Fruit fly (Drosophila melanogaster) whole organism, adult: Measurements from ENCODE around the gene ND-B18.

ENCODE experiments used
- CG11617 ChIP-seq: fragments of 200-800 bp; sonication (Bioruptor generic); optimal IDR thresholded peaks from 2 replicates; lab custom pipeline; 2017; ENCODE audit warnings: mild to moderate bottlenecking, missing biosample characterization, missing genetic modification reagents, missing genetic modification characterization
- CG12768 ChIP-seq: fragments of 200-800 bp; sonication (Bioruptor generic); optimal IDR thresholded peaks from 2 replicates; lab custom pipeline; 2017; ENCODE audit warnings: missing biosample characterization, missing genetic modification characterization, mild to moderate bottlenecking, moderate library complexity, missing genetic modification reagents
- CG14711 ChIP-seq: fragments of 200-800 bp; sonication (Bioruptor generic); optimal IDR thresholded peaks from 2 replicates; lab custom pipeline; 2018; ENCODE audit warnings: missing biosample characterization, mild to moderate bottlenecking, missing genetic modification characterization, moderate library complexity
- CG1620 ChIP-seq: fragments of 200-800 bp; sonication (Bioruptor generic); optimal IDR thresholded peaks from 2 replicates; lab custom pipeline; 2016; ENCODE audit warnings: missing biosample characterization, missing genetic modification characterization
- CG33017 ChIP-seq: fragments of 200-800 bp; sonication (Bioruptor generic); optimal IDR thresholded peaks from 2 replicates; lab custom pipeline; 2018; ENCODE audit warnings: missing biosample characterization, mild to moderate bottlenecking, missing genetic modification characterization, moderate library complexity
- CG5204 ChIP-seq: fragments of 200-800 bp; sonication (Bioruptor generic); optimal IDR thresholded peaks from 2 replicates; lab custom pipeline; 2016; ENCODE audit warnings: missing biosample characterization, missing genetic modification characterization
- CG7045 ChIP-seq: fragments of 200-800 bp; sonication (Bioruptor generic); optimal IDR thresholded peaks from 2 replicates; lab custom pipeline; 2017; ENCODE audit warnings: missing biosample characterization, mild to moderate bottlenecking, missing genetic modification characterization
- CG7101 ChIP-seq: fragments of 200-800 bp; sonication (Bioruptor generic); optimal IDR thresholded peaks from 2 replicates; lab custom pipeline; 2018; ENCODE audit warnings: missing biosample characterization, mild to moderate bottlenecking, missing genetic modification characterization, moderate library complexity
- Clk ChIP-seq: fragments of 200-800 bp; sonication (Bioruptor generic); optimal IDR thresholded peaks from 2 replicates; lab custom pipeline; 2017; ENCODE audit warnings: missing biosample characterization, missing genetic modification characterization
- Crg-1 ChIP-seq: fragments of 200-800 bp; sonication (Bioruptor generic); optimal IDR thresholded peaks from 2 replicates; lab custom pipeline; 2016; ENCODE audit warnings: missing biosample characterization, missing genetic modification characterization
- Hr96 ChIP-seq: fragments of 200-800 bp; sonication (Bioruptor generic); optimal IDR thresholded peaks from 2 replicates; lab custom pipeline; 2016; ENCODE audit warnings: missing biosample characterization, missing genetic modification characterization
- Mnt ChIP-seq: fragments of 200-800 bp; sonication (Bioruptor generic); optimal IDR thresholded peaks from 2 replicates; lab custom pipeline; 2016; ENCODE audit warnings: missing biosample characterization, mild to moderate bottlenecking, missing genetic modification characterization
- bab1 ChIP-seq: fragments of 200-800 bp; sonication (Bioruptor generic); optimal IDR thresholded peaks from 3 replicates; lab custom pipeline; 2019; ENCODE audit warnings: missing biosample characterization, mild to moderate bottlenecking, missing genetic modification characterization, moderate library complexity
- cic ChIP-seq: fragments of 200-800 bp; sonication (Bioruptor generic); optimal IDR thresholded peaks from 2 replicates; lab custom pipeline; 2017; ENCODE audit warnings: missing biosample characterization, mild to moderate bottlenecking, missing genetic modification characterization, moderate library complexity
- cnc ChIP-seq, 2 experiments: fragments of >200 bp; optimal IDR thresholded peaks; 2 replicates each; lab custom pipeline; 2017
- kay ChIP-seq: fragments of 200-800 bp; sonication (Bioruptor generic); peaks from one replicate; lab custom pipeline; 2016; ENCODE audit warnings: missing biosample characterization, missing genetic modification characterization, borderline replicate concordance
- ovo ChIP-seq: fragments of 200-800 bp; sonication (Bioruptor generic); optimal IDR thresholded peaks from 2 replicates; lab custom pipeline; 2016; ENCODE audit warnings: missing biosample characterization, missing genetic modification characterization
- pad ChIP-seq: fragments of 200-800 bp; sonication (Bioruptor generic); optimal IDR thresholded peaks from 3 replicates; lab custom pipeline; 2017; ENCODE audit warnings: missing biosample characterization, missing genetic modification characterization, mild to moderate bottlenecking, moderate library complexity, missing genetic modification reagents
- tj ChIP-seq: fragments of 200-800 bp; sonication (Bioruptor generic); optimal IDR thresholded peaks from 3 replicates; lab custom pipeline; 2017; ENCODE audit warnings: missing biosample characterization, mild to moderate bottlenecking, missing genetic modification characterization, moderate library complexity
- toe ChIP-seq: fragments of 200-800 bp; sonication (Bioruptor generic); optimal IDR thresholded peaks from 2 replicates; lab custom pipeline; 2016; ENCODE audit warnings: missing biosample characterization, missing genetic modification characterization

ND-B18 gene

DNA sequence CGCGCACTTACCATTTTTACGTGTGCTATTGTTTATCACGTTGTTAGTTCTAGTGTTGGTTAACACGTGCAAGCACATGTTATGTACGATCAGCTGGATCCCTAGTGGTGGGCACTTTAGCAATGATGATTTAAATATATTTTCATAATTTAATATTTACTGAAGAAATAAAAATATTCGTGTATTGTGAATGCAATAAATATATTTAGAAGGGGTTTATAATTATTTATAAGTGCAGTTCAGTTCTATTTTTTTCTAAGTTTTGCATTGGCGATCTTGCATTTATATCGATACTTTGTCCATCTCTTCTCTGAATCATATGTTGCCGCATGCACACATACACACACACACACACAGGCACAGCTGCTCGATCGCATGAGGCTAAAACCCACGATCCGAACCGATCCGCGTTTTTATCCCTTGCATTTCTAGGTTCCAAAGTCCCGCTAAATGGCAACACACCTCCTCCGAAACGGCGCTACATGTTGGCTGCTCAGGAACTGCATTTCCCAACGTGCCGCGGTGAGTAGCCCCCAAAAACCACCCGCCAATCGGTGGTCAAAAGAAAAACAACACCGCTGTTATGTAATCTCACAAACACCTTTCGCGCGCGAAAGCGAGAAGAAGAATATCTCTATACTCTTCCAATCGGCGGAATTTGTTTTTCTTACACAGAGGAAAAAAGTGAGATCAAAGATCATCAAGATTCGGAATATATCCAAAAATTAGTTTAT, 22.4 kb downstream of the ND-B18 start, which contains the start of the genes CG15027 and Dbct:
Gene CG15027, minus strand, starts transcription at position 51 of the 734 bp plus-strand sequence.
Gene Dbct, plus strand, starts transcription at position 349 of the 734 bp plus-strand sequence.
- TF ChIP-seq cic (GFP tag; lab: Kevin White, UChicago) (peak; percentile 14), tj (GFP tag; lab: Kevin White, UChicago) (peak; percentile 74), ovo (GFP tag; lab: Kevin White, UChicago) (peak; percentile 80), toe (GFP tag; lab: Kevin White, UChicago) (peak; percentile 61), Mnt (GFP tag; lab: Kevin White, UChicago) (peak; percentile 99), CG1620 (GFP tag; lab: Kevin White, UChicago) (peak; percentile 83), pad (GFP tag; lab: Kevin White, UChicago) (peak; percentile 76), CG33017 (peak; percentile 69), Clk (GFP tag; lab: Kevin White, UChicago) (peak; percentile 17), CG14711 (tag; lab: Kevin White, UChicago) (peak; percentile 91), CG7101 (peak; percentile 90), Crg-1 (GFP tag; lab: Kevin White, UChicago) (peak; percentile 78), CG7045 (peak; percentile 51), cnc (optimal IDR thresholded peaks at IDR 0.05; lab: Kevin White, UChicago) (no peak), CG5204 (GFP tag; lab: Kevin White, UChicago) (peak; percentile 29), CG11617 (GFP tag; lab: Kevin White, UChicago) (peak; percentile 91), bab1 (GFP tag; lab: Kevin White, UChicago) (peak; percentile 94), CG12768 (peak; percentile 52), kay (peak; percentile 95), Hr96 (GFP tag; lab: Kevin White, UChicago) (peak; percentile 78)

DNA sequence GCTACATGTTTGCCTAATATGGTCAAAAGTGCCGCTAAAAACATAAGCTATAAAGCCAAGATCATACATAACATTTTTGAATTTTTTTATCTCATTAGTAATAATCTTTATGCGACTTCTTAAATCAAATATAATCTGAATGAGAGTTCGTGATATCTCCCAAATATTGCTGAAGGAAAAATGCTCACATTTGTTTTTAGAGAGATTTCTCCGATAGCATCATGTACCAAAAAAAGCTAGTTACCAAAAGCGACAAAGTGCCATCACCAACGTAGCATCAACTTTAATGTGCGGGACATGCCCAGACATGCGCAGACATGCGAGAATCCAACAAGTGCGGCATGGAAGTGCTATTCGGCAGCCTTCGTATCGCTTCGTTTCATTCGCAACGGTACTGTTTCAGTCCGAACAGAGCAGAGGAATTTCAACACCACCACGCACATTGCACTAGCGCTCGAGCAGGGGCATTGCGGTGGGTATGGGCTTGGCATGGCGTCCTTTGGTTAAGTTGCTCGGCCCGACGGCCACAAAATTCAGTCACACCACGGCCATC, 25.7 kb downstream of the ND-B18 start, which contains the start of gene Rab3-GEF:
Gene Rab3-GEF, plus strand, starts transcription at position 537 of the 553 bp plus-strand sequence.
- TF ChIP-seq toe (GFP tag; lab: Kevin White, UChicago) (no peak), CG33017 (no peak), CG14711 (tag; lab: Kevin White, UChicago) (no peak), pad (GFP tag; lab: Kevin White, UChicago) (no peak), Crg-1 (GFP tag; lab: Kevin White, UChicago) (no peak), tj (GFP tag; lab: Kevin White, UChicago) (no peak), CG1620 (GFP tag; lab: Kevin White, UChicago) (no peak), Hr96 (GFP tag; lab: Kevin White, UChicago) (no peak), CG7101 (no peak)

DNA sequence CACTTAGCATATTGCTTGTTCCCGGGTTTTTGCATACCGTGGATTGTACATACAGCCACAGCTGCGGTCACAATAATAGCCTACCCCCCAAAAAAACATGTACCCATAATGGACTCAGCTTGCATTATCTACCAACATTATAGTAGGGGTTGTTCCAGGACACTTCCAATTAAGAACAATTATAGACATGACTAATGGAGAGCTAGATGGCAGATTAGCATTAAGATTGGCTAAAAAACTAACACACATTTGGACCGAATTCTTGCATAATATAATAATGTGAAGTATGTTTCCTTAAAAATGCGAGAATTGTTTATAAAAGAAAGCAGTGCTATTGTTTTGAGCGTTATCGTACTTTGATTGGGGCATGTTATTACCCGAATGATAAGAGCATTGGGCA, 26.8 kb downstream of the ND-B18 start:
- TF ChIP-seq Hr96 (GFP tag; lab: Kevin White, UChicago) (no peak), Crg-1 (GFP tag; lab: Kevin White, UChicago) (no peak), CG1620 (GFP tag; lab: Kevin White, UChicago) (no peak), cnc (optimal IDR thresholded peaks at IDR 0.05; lab: Kevin White, UChicago) (no peak), CG14711 (tag; lab: Kevin White, UChicago) (no peak), tj (GFP tag; lab: Kevin White, UChicago) (no peak), toe (GFP tag; lab: Kevin White, UChicago) (no peak), pad (GFP tag; lab: Kevin White, UChicago) (no peak), kay (no peak), CG12768 (no peak), cic (GFP tag; lab: Kevin White, UChicago) (no peak), bab1 (GFP tag; lab: Kevin White, UChicago) (no peak), CG11617 (GFP tag; lab: Kevin White, UChicago) (no peak), Clk (GFP tag; lab: Kevin White, UChicago) (no peak), ovo (GFP tag; lab: Kevin White, UChicago) (no peak), CG33017 (no peak)

DNA sequence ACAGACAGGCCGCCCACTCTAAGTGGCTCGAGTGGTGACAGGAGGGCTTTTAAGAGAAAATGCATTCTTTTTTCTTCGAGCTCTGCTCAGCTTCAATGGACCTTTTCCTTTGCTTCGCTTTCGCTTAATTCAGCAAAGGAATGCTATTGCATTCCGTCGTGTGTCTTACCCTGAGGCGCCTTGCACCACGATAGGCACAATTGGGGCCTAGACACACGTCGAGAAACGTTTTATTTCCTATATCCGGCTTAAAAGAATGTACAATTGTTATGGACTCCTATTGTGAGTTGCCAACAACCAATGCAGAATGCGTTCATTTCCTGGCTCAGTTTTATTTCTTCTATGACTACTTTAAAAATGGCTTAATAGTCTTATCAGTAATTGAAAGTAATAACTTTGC, 27.6 kb downstream of the ND-B18 start:
- TF ChIP-seq Crg-1 (GFP tag; lab: Kevin White, UChicago) (no peak), CG7045 (no peak), tj (GFP tag; lab: Kevin White, UChicago) (no peak), ovo (GFP tag; lab: Kevin White, UChicago) (no peak), CG11617 (GFP tag; lab: Kevin White, UChicago) (no peak), cnc (optimal IDR thresholded peaks at IDR 0.05; lab: Kevin White, UChicago) (no peak), CG7101 (no peak), bab1 (GFP tag; lab: Kevin White, UChicago) (no peak), CG12768 (no peak), pad (GFP tag; lab: Kevin White, UChicago) (no peak), CG1620 (GFP tag; lab: Kevin White, UChicago) (no peak), CG14711 (tag; lab: Kevin White, UChicago) (no peak), toe (GFP tag; lab: Kevin White, UChicago) (no peak), cic (GFP tag; lab: Kevin White, UChicago) (no peak), Clk (GFP tag; lab: Kevin White, UChicago) (no peak), Mnt (GFP tag; lab: Kevin White, UChicago) (no peak), kay (no peak), CG5204 (GFP tag; lab: Kevin White, UChicago) (no peak)

DNA sequence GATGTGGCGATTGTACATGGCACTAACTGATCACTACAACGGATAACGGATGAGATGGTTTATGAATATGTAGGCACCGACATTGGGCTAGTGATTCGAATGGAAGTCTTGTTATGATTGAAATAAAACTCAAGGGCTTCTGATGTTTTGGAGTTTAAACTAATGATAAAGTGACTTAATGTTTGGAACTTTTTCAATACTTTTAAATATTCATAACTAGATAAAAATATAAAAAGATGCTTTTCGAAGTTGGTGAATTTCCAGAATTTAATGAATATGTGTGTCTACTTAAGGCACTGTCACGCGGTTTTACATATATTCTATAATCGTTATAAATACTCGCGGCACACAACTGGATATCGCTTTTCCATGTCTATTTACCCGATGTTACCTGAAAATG, 32.4 kb downstream of the ND-B18 start, which contains the start of gene CG9072:
Gene CG9072, minus strand, starts transcription at position 101 of the 400 bp plus-strand sequence.
- no peak for TF ChIP-seq CG33017
- no peak for TF ChIP-seq bab1 (GFP tag; lab: Kevin White, UChicago)
- TF ChIP-seq CG7101, result no peak
- no peak for TF ChIP-seq Hr96 (GFP tag; lab: Kevin White, UChicago)
- TF ChIP-seq pad (GFP tag; lab: Kevin White, UChicago), result no peak
- no peak for TF ChIP-seq CG14711 (tag; lab: Kevin White, UChicago)
- TF ChIP-seq cnc (optimal IDR thresholded peaks at IDR 0.05; lab: Kevin White, UChicago), result no peak
- no peak for TF ChIP-seq CG1620 (GFP tag; lab: Kevin White, UChicago)
- TF ChIP-seq Clk (GFP tag; lab: Kevin White, UChicago), result no peak
- TF ChIP-seq CG12768, result no peak
- no peak for TF ChIP-seq CG11617 (GFP tag; lab: Kevin White, UChicago)
- no peak for TF ChIP-seq Mnt (GFP tag; lab: Kevin White, UChicago)
- no peak for TF ChIP-seq Crg-1 (GFP tag; lab: Kevin White, UChicago)
- TF ChIP-seq CG7045, result no peak
